Worm (Caenorhabditis elegans): Measurements from ENCODE around the gene Y69A2AR.1.

DNA sequence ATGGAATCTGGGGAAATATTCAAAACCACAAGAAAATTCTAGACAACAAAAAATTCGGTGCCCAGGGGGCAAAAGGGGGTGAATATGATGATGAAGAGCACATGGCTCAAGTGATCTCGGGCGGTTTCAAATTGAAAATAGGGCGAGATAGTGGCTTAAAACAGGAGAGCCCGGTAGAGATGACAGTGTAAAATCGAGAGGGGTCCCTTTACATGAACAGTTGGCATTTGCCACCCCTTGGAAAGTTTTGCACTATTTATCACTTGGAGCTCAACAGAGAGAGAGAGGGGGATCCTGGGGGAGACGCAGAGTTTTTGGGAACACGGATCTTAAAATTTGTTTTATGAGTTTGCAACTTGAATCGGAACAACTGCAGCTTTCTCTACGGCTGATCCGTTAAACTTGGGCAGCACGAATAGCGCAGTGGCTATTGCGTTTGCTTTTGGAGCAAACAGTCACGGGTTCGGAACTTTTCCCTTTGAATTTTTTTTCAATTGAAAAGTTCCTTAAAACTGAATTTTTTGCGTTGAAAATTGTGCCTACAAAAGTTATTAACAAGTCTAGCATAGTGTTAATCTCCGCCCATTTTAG, 1.4 kb upstream of the Y69A2AR.1 start:
- TF ChIP-seq ama-1 (optimal IDR thresholded peaks at IDR 0.05) (no peak), skn-1 (tag; optimal IDR thresholded peaks at IDR 0.05) (no peak), unc-39 (tag; optimal IDR thresholded peaks at IDR 0.05) (no peak), fkh-10 (GFP tag; optimal IDR thresholded peaks at IDR 0.05) (no peak), nhr-11 (tag; optimal IDR thresholded peaks at IDR 0.05) (no peak), elt-1 (tag; optimal IDR thresholded peaks at IDR 0.05) (no peak)
